Fruit fly (Drosophila melanogaster) whole organism, wandering third instar larva: Measurements from ENCODE around the gene Atg13.

Experiments used
- Abd-B ChIP-seq: fragments of >200 bp; optimal IDR thresholded peaks from 2 replicates; lab custom pipeline; 2017; ENCODE audit warnings: missing biosample characterization, missing genetic modification characterization
- CG32264 ChIP-seq: fragments of 200-800 bp; sonication (Bioruptor generic); optimal IDR thresholded peaks from 2 replicates; lab custom pipeline; 2016; ENCODE audit warnings: missing biosample characterization, missing genetic modification characterization
- CG9705 ChIP-seq: fragments of 200-800 bp; sonication (Bioruptor generic); optimal IDR thresholded peaks from 2 replicates; lab custom pipeline; 2018; ENCODE audit warnings: missing biosample characterization, mild to moderate bottlenecking, missing genetic modification characterization
- CrebA ChIP-seq: fragments of 200-800 bp; sonication (Bioruptor generic); optimal IDR thresholded peaks from 2 replicates; lab custom pipeline; 2016; ENCODE audit warnings: missing biosample characterization, mild to moderate bottlenecking, missing genetic modification characterization, borderline replicate concordance
- Dfd ChIP-seq: fragments of >200 bp; optimal IDR thresholded peaks from 2 replicates; lab custom pipeline; 2017; ENCODE audit warnings: missing biosample characterization, missing genetic modification characterization
- Dif ChIP-seq: fragments of 200-275, 200-300 bp; sonication (Bioruptor generic); optimal IDR thresholded peaks from 2 replicates; lab custom pipeline; 2018; ENCODE audit warnings: missing biosample characterization, missing genetic modification characterization; ENCODE audit not compliant: partially characterized antibody
- GATAd ChIP-seq: sonication (Bioruptor generic); optimal IDR thresholded peaks from 2 replicates; lab custom pipeline; 2016; ENCODE audit warnings: missing biosample characterization, missing genetic modification characterization
- HLH106 ChIP-seq: fragments of 200-800 bp; optimal IDR thresholded peaks from 3 replicates; lab custom pipeline; 2019; ENCODE audit warnings: missing biosample characterization, mild to moderate bottlenecking, missing genetic modification characterization, moderate library complexity
- Hnf4 ChIP-seq: fragments of 200-800 bp; sonication (Bioruptor generic); optimal IDR thresholded peaks from 2 replicates; lab custom pipeline; 2016; ENCODE audit warnings: missing biosample characterization, mild to moderate bottlenecking, missing genetic modification characterization
- Hr78 ChIP-seq: fragments of >200 bp; optimal IDR thresholded peaks from 2 replicates; lab custom pipeline; 2017; ENCODE audit warnings: missing biosample characterization, missing genetic modification characterization
- Hr83 ChIP-seq: fragments of 200-300 bp; sonication (Bioruptor generic); optimal IDR thresholded peaks from 2 replicates; lab custom pipeline; 2016; ENCODE audit warnings: missing biosample characterization, mild to moderate bottlenecking, missing genetic modification characterization, moderate library complexity; ENCODE audit not compliant: poor library complexity, severe bottlenecking
- Jra ChIP-seq: sonication (Bioruptor generic); optimal IDR thresholded peaks from 2 replicates; lab custom pipeline; 2016; ENCODE audit warnings: missing biosample characterization, missing genetic modification characterization
- Mio ChIP-seq: sonication (Bioruptor generic); optimal IDR thresholded peaks from 2 replicates; lab custom pipeline; 2016; ENCODE audit warnings: missing biosample characterization, missing genetic modification characterization
- Myc ChIP-seq: fragments of >200 bp; optimal IDR thresholded peaks from 2 replicates; lab custom pipeline; 2017
- N ChIP-seq: fragments of >200 bp; optimal IDR thresholded peaks from 2 replicates; lab custom pipeline; 2018; ENCODE audit warnings: missing biosample characterization, missing external identifiers, missing genetic modification characterization
- OdsH ChIP-seq: fragments of 200-800 bp; sonication (Bioruptor generic); optimal IDR thresholded peaks from 2 replicates; lab custom pipeline; 2016; ENCODE audit warnings: missing biosample characterization, mild to moderate bottlenecking, missing genetic modification characterization
- Rel ChIP-seq, 2 experiments: fragments of 200-800 bp; sonication (Bioruptor generic) in 1 of 2; optimal IDR thresholded peaks; 2 replicates in 1 of 2; 3 replicates in 1 of 2; lab custom pipeline; 2016 to 2019; ENCODE audit warnings: mild to moderate bottlenecking in 2 of 2, missing biosample characterization in 2 of 2, missing genetic modification characterization in 2 of 2, moderate library complexity in 1 of 2
- Sp1 ChIP-seq: fragments of 200-800 bp; sonication (Bioruptor generic); optimal IDR thresholded peaks from 3 replicates; lab custom pipeline; 2019; ENCODE audit warnings: missing biosample characterization, mild to moderate bottlenecking, missing genetic modification characterization, moderate library complexity
- Vsx2 ChIP-seq: fragments of 200-300, 225-300 bp; sonication (Bioruptor generic); optimal IDR thresholded peaks from 2 replicates; lab custom pipeline; 2018; ENCODE audit warnings: missing biosample characterization, missing genetic modification characterization; ENCODE audit not compliant: partially characterized antibody
- br ChIP-seq: fragments of 200-800 bp; sonication (Bioruptor generic); optimal IDR thresholded peaks from 2 replicates; lab custom pipeline; 2016; ENCODE audit warnings: missing biosample characterization, missing genetic modification characterization
- brk ChIP-seq: fragments of 200-800 bp; sonication (Bioruptor generic); optimal IDR thresholded peaks from 2 replicates; lab custom pipeline; 2016; ENCODE audit warnings: missing biosample characterization, mild to moderate bottlenecking, missing genetic modification characterization
- dl ChIP-seq, 2 experiments: fragments of 175-275, 200-275 bp in 1 of 2; fragments of 200-275 bp in 1 of 2; sonication (Bioruptor generic); optimal IDR thresholded peaks; lab custom pipeline; 2018; ENCODE audit warnings: mild to moderate bottlenecking in 2 of 2, missing biosample characterization in 2 of 2, missing genetic modification characterization in 2 of 2, moderate library complexity in 2 of 2; ENCODE audit not compliant: partially characterized antibody in 2 of 2, insufficient read depth in 1 of 2
- dmrt93B ChIP-seq: fragments of 200-800 bp; sonication (Bioruptor generic); optimal IDR thresholded peaks from 2 replicates; lab custom pipeline; 2018; ENCODE audit warnings: missing biosample characterization, mild to moderate bottlenecking, missing genetic modification characterization
- dsf ChIP-seq: sonication (Bioruptor generic); optimal IDR thresholded peaks from 2 replicates; lab custom pipeline; 2016; ENCODE audit warnings: missing biosample characterization, missing genetic modification characterization, borderline replicate concordance
- ey ChIP-seq: fragments of 200-800 bp; sonication (Bioruptor generic); optimal IDR thresholded peaks from 2 replicates; lab custom pipeline; 2016; ENCODE audit warnings: missing biosample characterization, missing genetic modification characterization
- foxo ChIP-seq, 2 experiments: fragments of 200-800 bp; sonication (Bioruptor generic); optimal IDR thresholded peaks; 2 replicates in 1 of 2; 3 replicates in 1 of 2; lab custom pipeline; 2016 to 2017; ENCODE audit warnings: missing biosample characterization in 2 of 2, missing genetic modification characterization in 2 of 2
- fru ChIP-seq: fragments of 200-800 bp; sonication (Bioruptor generic); optimal IDR thresholded peaks from 3 replicates; lab custom pipeline; 2016; ENCODE audit warnings: missing biosample characterization, mild to moderate bottlenecking, missing genetic modification characterization
- h ChIP-seq: fragments of 200-800 bp; sonication (Bioruptor generic); optimal IDR thresholded peaks from 3 replicates; lab custom pipeline; 2016; ENCODE audit warnings: missing biosample characterization, mild to moderate bottlenecking, missing genetic modification characterization
- jim ChIP-seq: fragments of 175-275, 200-325 bp; sonication (Bioruptor generic); optimal IDR thresholded peaks from 2 replicates; lab custom pipeline; 2016; ENCODE audit warnings: missing biosample characterization, mild to moderate bottlenecking, missing genetic modification characterization
- lola ChIP-seq: fragments of >200 bp; optimal IDR thresholded peaks from 2 replicates; lab custom pipeline; 2017; ENCODE audit warnings: missing biosample characterization, missing genetic modification characterization
- pan ChIP-seq: fragments of >200 bp; optimal IDR thresholded peaks from 2 replicates; lab custom pipeline; 2017
- psq ChIP-seq: fragments of 200-800 bp; sonication (Bioruptor generic); optimal IDR thresholded peaks from 3 replicates; lab custom pipeline; 2017; ENCODE audit warnings: missing biosample characterization, mild to moderate bottlenecking, missing genetic modification characterization, moderate library complexity
- rgr ChIP-seq: fragments of 200-800 bp; sonication (Bioruptor generic); optimal IDR thresholded peaks from 3 replicates; lab custom pipeline; 2016; ENCODE audit warnings: missing biosample characterization, mild to moderate bottlenecking, missing genetic modification characterization
- sage ChIP-seq: fragments of 200-800 bp; sonication (Bioruptor generic); optimal IDR thresholded peaks from 2 replicates; lab custom pipeline; 2016; ENCODE audit warnings: missing biosample characterization, mild to moderate bottlenecking, missing genetic modification characterization
- sv ChIP-seq: fragments of 200-800 bp; sonication (Bioruptor generic); optimal IDR thresholded peaks from 3 replicates; lab custom pipeline; 2016; ENCODE audit warnings: missing biosample characterization, missing genetic modification characterization
- tai ChIP-seq: sonication (Bioruptor generic); optimal IDR thresholded peaks from 2 replicates; lab custom pipeline; 2016; ENCODE audit warnings: missing biosample characterization, missing genetic modification characterization
- usp ChIP-seq: fragments of >200 bp; optimal IDR thresholded peaks from 2 replicates; lab custom pipeline; 2017; ENCODE audit warnings: missing biosample characterization, missing genetic modification characterization
- woc ChIP-seq: sonication (Bioruptor generic); optimal IDR thresholded peaks from 2 replicates; lab custom pipeline; 2016; ENCODE audit warnings: missing biosample characterization, mild to moderate bottlenecking, missing genetic modification characterization

The Atg13 gene

DNA sequence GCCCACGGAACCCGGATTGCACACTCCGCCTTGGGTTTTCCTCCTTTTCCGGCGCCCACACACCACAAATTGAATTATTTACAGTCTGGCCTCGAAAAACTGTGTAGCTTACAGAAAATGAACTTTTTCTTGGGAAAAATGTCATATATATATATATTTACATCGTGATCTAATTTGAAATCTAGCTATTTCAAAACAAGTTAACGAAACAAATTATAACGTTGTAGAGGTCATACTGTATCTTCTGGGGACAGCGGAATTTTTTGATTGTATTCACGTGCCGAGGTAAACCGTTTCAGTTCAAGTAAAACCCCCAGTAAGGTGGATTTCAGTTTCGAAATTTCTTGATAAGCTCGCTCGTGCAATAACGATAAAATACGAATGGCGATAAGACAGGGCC lies 4.8 kb downstream of the Atg13 start (continued):
- TF ChIP-seq GATAd = no peak
- no peak for TF ChIP-seq Hr83 (GFP tag; lab: Kevin White, UChicago)

DNA sequence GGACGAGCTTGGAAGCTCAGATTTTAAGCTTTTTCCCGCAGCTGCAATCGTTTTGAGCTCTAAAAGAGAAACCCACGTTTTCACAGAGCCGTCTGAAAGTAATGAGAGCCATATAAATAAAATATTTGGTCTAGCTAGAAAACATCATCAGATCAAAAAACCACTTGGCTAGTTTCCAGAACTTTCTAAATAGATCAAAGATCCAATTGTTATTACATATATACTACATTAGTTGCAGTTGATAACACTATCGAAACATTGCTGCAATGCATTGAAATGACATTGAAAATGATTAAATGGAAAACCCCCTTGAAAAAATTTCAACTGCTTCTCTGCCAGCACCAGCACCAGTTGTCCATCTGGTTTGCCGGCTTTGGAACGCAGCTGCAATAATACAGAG lies 5.4 kb downstream of the Atg13 start:
- TF ChIP-seq h (peak; percentile 10), psq (GFP tag; lab: Kevin White, UChicago) (no peak), br (GFP tag; lab: Kevin White, UChicago) (peak; percentile 9), Jra (no peak), Hnf4 (GFP tag; lab: Kevin White, UChicago) (no peak), ey (GFP tag; lab: Kevin White, UChicago) (peak; percentile 24), usp (no peak), GATAd (no peak), Hr78 (GFP tag; lab: Kevin White, UChicago) (no peak), woc (no peak), HLH106 (tag; lab: Kevin White, UChicago) (peak; percentile 43), Rel (GFP tag; optimal IDR thresholded peaks at IDR 0.05; lab: Kevin White, UChicago) (no peak), Rel (tag; optimal IDR thresholded peaks at IDR 0.05; lab: Kevin White, UChicago) (no peak), pan (lab: Kevin White, UChicago) (no peak), Vsx2 (GFP tag; lab: Kevin White, UChicago) (no peak)

DNA sequence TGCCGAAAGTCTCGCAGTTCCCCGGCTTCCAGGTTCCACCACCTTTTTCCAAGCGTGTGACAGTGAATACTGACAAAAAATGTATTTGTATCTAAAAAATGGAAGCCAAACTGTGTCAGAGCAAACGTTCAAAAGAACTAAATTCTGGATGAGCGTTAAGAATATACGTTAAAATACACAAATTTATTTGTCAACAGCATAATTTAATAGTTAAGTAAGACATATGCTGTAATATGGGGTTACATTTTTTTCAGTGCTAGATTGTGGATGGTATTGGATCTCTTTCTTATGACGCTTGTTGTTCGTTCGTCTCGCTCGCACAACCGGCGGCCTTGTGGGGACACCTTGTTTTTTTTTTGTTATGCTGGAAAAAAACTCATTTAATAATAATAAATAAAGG lies 6.0 kb downstream of the Atg13 start:
- TF ChIP-seq Jra (no peak), ey (GFP tag; lab: Kevin White, UChicago) (peak; percentile 50), CrebA (GFP tag; lab: Kevin White, UChicago) (no peak), rgr (GFP tag; lab: Kevin White, UChicago) (peak; percentile 61), Dif (no peak), N (no peak), Hr83 (GFP tag; lab: Kevin White, UChicago) (no peak), Mio (GFP tag; lab: Kevin White, UChicago) (no peak), psq (GFP tag; lab: Kevin White, UChicago) (peak; percentile 9), sage (GFP tag; lab: Kevin White, UChicago) (peak; percentile 4), br (GFP tag; lab: Kevin White, UChicago) (peak; percentile 57), foxo (GFP tag; optimal IDR thresholded peaks at IDR 0.05; lab: Kevin White, UChicago) (peak in 1 of 2 experiments; percentile 54), usp (no peak), Myc (lab: Kevin White, UChicago) (no peak), lola (no peak), Abd-B (GFP tag; lab: Kevin White, UChicago) (no peak), dmrt93B (GFP tag; lab: Kevin White, UChicago) (no peak), GATAd (no peak), Rel (GFP tag; optimal IDR thresholded peaks at IDR 0.05; lab: Kevin White, UChicago) (no peak), Rel (tag; optimal IDR thresholded peaks at IDR 0.05; lab: Kevin White, UChicago) (no peak), CG32264 (GFP tag; lab: Kevin White, UChicago) (peak; percentile 44), tai (no peak), Dfd (no peak), dl (GFP tag; optimal IDR thresholded peaks at IDR 0.05; lab: Kevin White, UChicago; ENCODE audit: insufficient read depth in 1 of 2, partially characterized antibody in 2 of 2) (no peak), OdsH (GFP tag; lab: Kevin White, UChicago) (peak; percentile 38), h (peak; percentile 72), Hr78 (GFP tag; lab: Kevin White, UChicago) (no peak), woc (peak; percentile 12), brk (GFP tag; lab: Kevin White, UChicago) (peak; percentile 26), fru (GFP tag; lab: Kevin White, UChicago) (peak; percentile 67), Vsx2 (GFP tag; lab: Kevin White, UChicago) (no peak), jim (GFP tag; lab: Kevin White, UChicago) (no peak), Sp1 (no peak), Hnf4 (GFP tag; lab: Kevin White, UChicago) (peak; percentile 11), sv (peak; percentile 95), HLH106 (tag; lab: Kevin White, UChicago) (peak; percentile 25), pan (lab: Kevin White, UChicago) (no peak), CG9705 (no peak), dsf (no peak)
